Worm (Caenorhabditis elegans) whole organism, midembryonic: ENCODE results near the gene Y116A8C.25.

Experiments used
- flt-1 ChIP-seq: fragments of 200-800 bp; sonication (Bioruptor generic); IDR thresholded peaks from 2 replicates; pipeline ENCODE4 v1.3.6; 2022; ENCODE audit warnings: missing genetic modification characterization, missing compliant biosample characterization
- klf-2 ChIP-seq: fragments of 200-800 bp; sonication (Bioruptor generic); conservative IDR thresholded peaks from 2 replicates; pipeline ENCODE4 v1.3.6; 2022; ENCODE audit warnings: missing genetic modification reagents, missing genetic modification characterization, missing compliant biosample characterization
- ref-1 ChIP-seq: fragments of 200-800 bp; sonication (Bioruptor generic); conservative IDR thresholded peaks from 2 replicates; pipeline ENCODE4 v1.3.6; 2022; ENCODE audit warnings: missing genetic modification reagents, missing genetic modification characterization, missing compliant biosample characterization
- tab-1 ChIP-seq: fragments of 200-800 bp; sonication (Bioruptor generic); IDR thresholded peaks from 2 replicates; pipeline ENCODE4 v1.3.6; 2022; ENCODE audit warnings: missing genetic modification characterization, missing compliant biosample characterization
- ztf-23 ChIP-seq: fragments of 200-800 bp; sonication (Bioruptor generic); IDR thresholded peaks from 2 replicates; pipeline ENCODE4 v1.3.6; 2022; ENCODE audit warnings: missing genetic modification reagents, missing genetic modification characterization, missing compliant biosample characterization
- ztf-29 ChIP-seq: fragments of 200-800 bp; sonication (Bioruptor generic); IDR thresholded peaks from 2 replicates; pipeline ENCODE4 v1.3.6; 2022; ENCODE audit warnings: missing genetic modification reagents, missing genetic modification characterization, missing compliant biosample characterization

DNA sequence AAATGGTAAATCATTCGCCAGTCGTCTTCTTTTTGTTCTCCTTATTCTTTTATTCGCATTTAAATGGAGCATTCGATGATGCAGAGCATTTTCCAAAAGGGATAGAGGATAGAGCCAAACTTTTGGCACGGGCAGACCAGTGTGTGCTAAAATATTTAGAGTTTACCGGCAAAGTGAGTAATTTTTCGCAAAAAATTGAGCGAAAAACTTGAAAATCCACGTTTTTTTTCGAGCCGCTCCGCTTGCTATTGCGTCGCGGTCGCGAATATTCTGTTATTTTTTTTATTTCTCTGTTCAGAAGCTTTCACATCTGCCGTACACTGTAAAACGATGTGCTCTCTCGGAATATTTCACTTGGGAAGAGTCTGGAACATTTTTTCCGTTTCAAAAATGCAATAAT lies 10.3 kb upstream of the Y116A8C.25 start, which contains the start of gene Y116A8C.43:
- TF ChIP-seq klf-2 (GFP tag; lab: Robert Waterston, UW) (no peak), ztf-29 (no peak), tab-1 (no peak), ref-1 (GFP tag; lab: Robert Waterston, UW) (no peak), flt-1 (GFP tag; lab: Robert Waterston, UW) (no peak), ztf-23 (GFP tag; lab: Robert Waterston, UW) (no peak)
